Fruit fly (Drosophila melanogaster): ENCODE results near the gene CG43845.

dm6 chr3R:5551593-5551992 lies 28.7 kb upstream of the CG43845 start:
- no peak for TF ChIP-seq N (GFP tag; optimal IDR thresholded peaks at IDR 0.05)
- TF ChIP-seq ey (GFP tag; optimal IDR thresholded peaks at IDR 0.05), result no peak
- no peak for TF ChIP-seq jim (GFP tag; optimal IDR thresholded peaks at IDR 0.05)
- TF ChIP-seq Rel (GFP tag; optimal IDR thresholded peaks at IDR 0.05), result no peak
- TF ChIP-seq Rel (tag; optimal IDR thresholded peaks at IDR 0.05), result no peak
- no peak for TF ChIP-seq CG32264 (GFP tag; optimal IDR thresholded peaks at IDR 0.05)
- TF ChIP-seq pan (optimal IDR thresholded peaks at IDR 0.05), result no peak
- no peak for TF ChIP-seq fru (GFP tag; optimal IDR thresholded peaks at IDR 0.05)
- no peak for TF ChIP-seq br (GFP tag; optimal IDR thresholded peaks at IDR 0.05)
- no peak for TF ChIP-seq Abd-B (GFP tag; optimal IDR thresholded peaks at IDR 0.05)

Data from whole organism, wandering third instar larva.